Fruit fly (Drosophila melanogaster) whole organism, prepupa: ENCODE data around the gene S6k.
A peak's percentile ranks its signal among the peaks of the same experiment; 100 is the strongest.

ENCODE experiments used
- Blimp-1 ChIP-seq: fragments of 200-800 bp; sonication (Bioruptor generic); optimal IDR thresholded peaks from 3 replicates; lab custom pipeline; 2017; ENCODE audit warnings: missing biosample characterization, missing genetic modification characterization, mild to moderate bottlenecking, moderate library complexity, missing genetic modification reagents
- CG10631 ChIP-seq: fragments of 200-800 bp; sonication (Bioruptor generic); optimal IDR thresholded peaks from 2 replicates; lab custom pipeline; 2016; ENCODE audit warnings: missing biosample characterization, missing genetic modification characterization
- CG10669 ChIP-seq: fragments of 200-800 bp; sonication (Bioruptor generic); optimal IDR thresholded peaks from 3 replicates; lab custom pipeline; 2018; ENCODE audit warnings: missing biosample characterization, mild to moderate bottlenecking, missing genetic modification characterization, moderate library complexity
- CG11294 ChIP-seq: fragments of 200-800 bp; sonication (Bioruptor generic); IDR thresholded peaks from 2 replicates; pipeline ENCODE4 v1.3.6; 2022; ENCODE audit warnings: missing biosample characterization, missing genetic modification characterization
- CG11762 ChIP-seq: fragments of 200-800 bp; sonication (Bioruptor generic); optimal IDR thresholded peaks from 3 replicates; lab custom pipeline; 2016; ENCODE audit warnings: missing biosample characterization, missing genetic modification characterization; ENCODE audit not compliant: insufficient read depth
- CG11902 ChIP-seq: fragments of 200-800 bp; sonication (Bioruptor generic); optimal IDR thresholded peaks from 3 replicates; lab custom pipeline; 2016; ENCODE audit warnings: missing biosample characterization, missing genetic modification characterization
- CG15336 ChIP-seq: fragments of 200-800 bp; sonication (Bioruptor generic); IDR thresholded peaks from 2 replicates; pipeline ENCODE4 v1.3.6; 2022; ENCODE audit warnings: missing biosample characterization, missing genetic modification characterization
- CG1621 ChIP-seq: fragments of 200-800 bp; sonication (Bioruptor generic); optimal IDR thresholded peaks from 3 replicates; lab custom pipeline; 2018; ENCODE audit warnings: missing biosample characterization, mild to moderate bottlenecking, missing genetic modification characterization
- CG16779 ChIP-seq: fragments of 200-800 bp; sonication (Bioruptor generic); optimal IDR thresholded peaks from 3 replicates; lab custom pipeline; 2017; ENCODE audit warnings: missing biosample characterization, mild to moderate bottlenecking, missing genetic modification characterization
- CG3032 ChIP-seq: fragments of 200-800 bp; optimal IDR thresholded peaks from 2 replicates; lab custom pipeline; 2019; ENCODE audit warnings: missing biosample characterization, mild to moderate bottlenecking, missing genetic modification characterization, moderate library complexity
- CG31627 ChIP-seq: fragments of 200-800 bp; sonication (Bioruptor generic); optimal IDR thresholded peaks from 3 replicates; lab custom pipeline; 2016; ENCODE audit warnings: missing biosample characterization, missing genetic modification characterization
- CG3919 ChIP-seq: fragments of 200-800 bp; sonication (Bioruptor generic); optimal IDR thresholded peaks from 3 replicates; lab custom pipeline; 2016; ENCODE audit warnings: missing biosample characterization, missing genetic modification characterization
- CG4318 ChIP-seq: fragments of 200-800 bp; sonication (Bioruptor generic); optimal IDR thresholded peaks from 3 replicates; lab custom pipeline; 2017; ENCODE audit warnings: missing biosample characterization, mild to moderate bottlenecking, missing genetic modification characterization
- CG6276 ChIP-seq: fragments of 200-800 bp; sonication (Bioruptor generic); optimal IDR thresholded peaks from 2 replicates; lab custom pipeline; 2017; ENCODE audit warnings: missing biosample characterization, mild to moderate bottlenecking, missing genetic modification characterization
- CG6792 ChIP-seq: fragments of 200-800 bp; sonication (Bioruptor generic); optimal IDR thresholded peaks from 3 replicates; lab custom pipeline; 2016; ENCODE audit warnings: missing biosample characterization, missing genetic modification characterization
- CG6808 ChIP-seq: fragments of 200-800 bp; sonication (Bioruptor generic); optimal IDR thresholded peaks from 3 replicates; lab custom pipeline; 2017; ENCODE audit warnings: missing biosample characterization, missing genetic modification characterization, mild to moderate bottlenecking, moderate library complexity, missing genetic modification reagents
- CG6854 ChIP-seq: fragments of 200-800 bp; sonication (Bioruptor generic); optimal IDR thresholded peaks from 2 replicates; lab custom pipeline; 2017; ENCODE audit warnings: missing biosample characterization, mild to moderate bottlenecking, missing genetic modification characterization
- CG7368 ChIP-seq: fragments of 200-800 bp; sonication (Bioruptor generic); optimal IDR thresholded peaks from 3 replicates; lab custom pipeline; 2016; ENCODE audit warnings: missing biosample characterization, missing genetic modification characterization
- CG8119 ChIP-seq: fragments of 200-800 bp; sonication (Bioruptor generic); IDR thresholded peaks from 3 replicates; pipeline ENCODE4 v1.3.6; 2022; ENCODE audit warnings: missing biosample characterization, missing genetic modification characterization
- CG8319 ChIP-seq: fragments of 200-800 bp; sonication (Bioruptor generic); optimal IDR thresholded peaks from 3 replicates; lab custom pipeline; 2016; ENCODE audit warnings: missing biosample characterization, missing genetic modification characterization
- CG9139 ChIP-seq: fragments of 200-800 bp; sonication (Bioruptor generic); optimal IDR thresholded peaks from 3 replicates; lab custom pipeline; 2017; ENCODE audit warnings: missing biosample characterization, mild to moderate bottlenecking, missing genetic modification characterization
- Eip75B ChIP-seq: fragments of 200-800 bp; sonication (Bioruptor generic); optimal IDR thresholded peaks from 3 replicates; lab custom pipeline; 2016; ENCODE audit warnings: missing biosample characterization, missing genetic modification characterization
- Eip78C ChIP-seq: fragments of 200-800 bp; sonication (Bioruptor generic); peaks from one replicate; lab custom pipeline; 2016; ENCODE audit warnings: missing biosample characterization, missing genetic modification characterization
- Eip93F ChIP-seq: fragments of 200-800 bp; sonication (Bioruptor generic); optimal IDR thresholded peaks from 2 replicates; lab custom pipeline; 2016; ENCODE audit warnings: missing biosample characterization, mild to moderate bottlenecking, missing genetic modification characterization
- Ets21C ChIP-seq: fragments of 200-800 bp; sonication (Bioruptor generic); optimal IDR thresholded peaks from 3 replicates; lab custom pipeline; 2016; ENCODE audit warnings: missing biosample characterization, missing genetic modification characterization
- Ets96B ChIP-seq: fragments of 200-800 bp; optimal IDR thresholded peaks from 2 replicates; lab custom pipeline; 2019; ENCODE audit warnings: missing biosample characterization, mild to moderate bottlenecking, missing genetic modification characterization, moderate library complexity
- Gug ChIP-seq: fragments of 200-800 bp; sonication (Bioruptor generic); IDR thresholded peaks from 2 replicates; pipeline ENCODE4 v1.3.6; 2022; ENCODE audit warnings: missing biosample characterization, missing genetic modification characterization
- Hr38 ChIP-seq: sonication (Bioruptor generic); optimal IDR thresholded peaks from 2 replicates; lab custom pipeline; 2016; ENCODE audit warnings: missing biosample characterization, missing genetic modification characterization
- Hr39 ChIP-seq: fragments of 200-800 bp; sonication (Bioruptor generic); optimal IDR thresholded peaks from 2 replicates; lab custom pipeline; 2016; ENCODE audit warnings: missing biosample characterization, missing genetic modification characterization
- Hr4 ChIP-seq: fragments of 200-800 bp; sonication (Bioruptor generic); optimal IDR thresholded peaks from 3 replicates; lab custom pipeline; 2016; ENCODE audit warnings: missing biosample characterization, missing genetic modification characterization
- Lpt ChIP-seq: fragments of 200-800 bp; sonication (Bioruptor generic); optimal IDR thresholded peaks from 3 replicates; lab custom pipeline; 2016; ENCODE audit warnings: missing biosample characterization, missing genetic modification characterization
- Met ChIP-seq: fragments of 200-800 bp; sonication (Bioruptor generic); optimal IDR thresholded peaks from 3 replicates; lab custom pipeline; 2016; ENCODE audit warnings: missing biosample characterization, missing genetic modification characterization
- OdsH ChIP-seq: fragments of 200-800 bp; sonication (Bioruptor generic); optimal IDR thresholded peaks from 3 replicates; lab custom pipeline; 2016; ENCODE audit warnings: missing biosample characterization, missing genetic modification characterization
- Smox ChIP-seq: fragments of 200-800 bp; sonication (Bioruptor generic); optimal IDR thresholded peaks from 3 replicates; lab custom pipeline; 2016; ENCODE audit warnings: missing biosample characterization, missing genetic modification characterization
- Sox102F ChIP-seq: fragments of 200-800 bp; sonication (Bioruptor generic); optimal IDR thresholded peaks from 2 replicates; lab custom pipeline; 2016; ENCODE audit warnings: missing biosample characterization, mild to moderate bottlenecking, missing genetic modification characterization
- Sox15 ChIP-seq: fragments of 200-800 bp; sonication (Bioruptor generic); optimal IDR thresholded peaks from 3 replicates; lab custom pipeline; 2016; ENCODE audit warnings: missing biosample characterization, missing genetic modification characterization
- achi ChIP-seq: fragments of 200-800 bp; sonication (Bioruptor generic); optimal IDR thresholded peaks from 3 replicates; lab custom pipeline; 2016; ENCODE audit warnings: missing biosample characterization, missing genetic modification characterization
- acj6 ChIP-seq: fragments of 200-800 bp; sonication (Bioruptor generic); optimal IDR thresholded peaks from 3 replicates; lab custom pipeline; 2016; ENCODE audit warnings: missing biosample characterization, missing genetic modification characterization
- cyc ChIP-seq: fragments of 200-800 bp; sonication (Bioruptor generic); optimal IDR thresholded peaks from 3 replicates; lab custom pipeline; 2016; ENCODE audit warnings: missing biosample characterization, missing genetic modification characterization
- dac ChIP-seq: fragments of 200-800 bp; sonication (Bioruptor generic); optimal IDR thresholded peaks from 2 replicates; lab custom pipeline; 2017; ENCODE audit warnings: missing biosample characterization, mild to moderate bottlenecking, missing genetic modification characterization
- dsx ChIP-seq: fragments of 200-800 bp; optimal IDR thresholded peaks from 3 replicates; lab custom pipeline; 2019; ENCODE audit warnings: missing biosample characterization, mild to moderate bottlenecking, missing genetic modification characterization, moderate library complexity; ENCODE audit not compliant: poor library complexity, severe bottlenecking
- esn ChIP-seq: fragments of 200-800 bp; sonication (Bioruptor generic); optimal IDR thresholded peaks from 2 replicates; lab custom pipeline; 2016; ENCODE audit warnings: missing biosample characterization, mild to moderate bottlenecking, missing genetic modification characterization, moderate library complexity
- fd85E ChIP-seq: fragments of 200-800 bp; sonication (Bioruptor generic); optimal IDR thresholded peaks from 3 replicates; lab custom pipeline; 2016; ENCODE audit warnings: missing biosample characterization, missing genetic modification characterization
- fkh ChIP-seq: fragments of 200-800 bp; sonication (Bioruptor generic); optimal IDR thresholded peaks from 3 replicates; lab custom pipeline; 2017; ENCODE audit warnings: missing biosample characterization, mild to moderate bottlenecking, missing genetic modification characterization, moderate library complexity
- lz ChIP-seq: fragments of 200-800 bp; sonication (Bioruptor generic); optimal IDR thresholded peaks from 3 replicates; lab custom pipeline; 2016; ENCODE audit warnings: missing biosample characterization, missing genetic modification characterization
- net ChIP-seq: fragments of 200-800 bp; sonication (Bioruptor generic); optimal IDR thresholded peaks from 3 replicates; lab custom pipeline; 2016; ENCODE audit warnings: missing biosample characterization, missing genetic modification characterization
- pdm3 ChIP-seq: fragments of 200-800 bp; sonication (Bioruptor generic); optimal IDR thresholded peaks from 3 replicates; lab custom pipeline; 2016; ENCODE audit warnings: missing biosample characterization, missing genetic modification characterization
- spab ChIP-seq: fragments of 200-800 bp; sonication (Bioruptor generic); optimal IDR thresholded peaks from 2 replicates; lab custom pipeline; 2017; ENCODE audit warnings: missing biosample characterization, mild to moderate bottlenecking, missing genetic modification characterization, missing genetic modification reagents
- ss ChIP-seq, 2 experiments: fragments of 200-800 bp; sonication (Bioruptor generic); optimal IDR thresholded peaks; 2 replicates in 1 of 2; 3 replicates in 1 of 2; lab custom pipeline; 2017 to 2018; ENCODE audit warnings: mild to moderate bottlenecking in 2 of 2, missing biosample characterization in 2 of 2, missing genetic modification characterization in 2 of 2, moderate library complexity in 1 of 2
- svp ChIP-seq: fragments of 200-800 bp; sonication (Bioruptor generic); peaks from one replicate; lab custom pipeline; 2016; ENCODE audit warnings: missing biosample characterization, missing genetic modification characterization
- topi ChIP-seq: fragments of 200-800 bp; sonication (Bioruptor generic); optimal IDR thresholded peaks from 3 replicates; lab custom pipeline; 2016; ENCODE audit warnings: missing biosample characterization, missing genetic modification characterization
- vri ChIP-seq: fragments of 200-800 bp; sonication (Bioruptor generic); optimal IDR thresholded peaks from 3 replicates; lab custom pipeline; 2016; ENCODE audit warnings: missing biosample characterization, mild to moderate bottlenecking, missing genetic modification characterization

The S6k gene

dm6 chr3L:5823763-5824445 lies 13.2 kb upstream of the S6k start:
- TF ChIP-seq Hr39 (GFP tag; lab: Kevin White, UChicago) = no peak
- TF ChIP-seq net (GFP tag; lab: Kevin White, UChicago) = peak; percentile 12
- TF ChIP-seq cyc (GFP tag; lab: Kevin White, UChicago) = no peak
- TF ChIP-seq CG11294 = no peak
- no peak for TF ChIP-seq OdsH (GFP tag; lab: Kevin White, UChicago)
- no peak for TF ChIP-seq Ets96B (tag; lab: Kevin White, UChicago)
- peak; percentile 66 for TF ChIP-seq Eip78C (GFP tag; lab: Kevin White, UChicago)
- TF ChIP-seq CG3032 (tag; lab: Kevin White, UChicago) = no peak
- no peak for TF ChIP-seq CG8119 (GFP tag; lab: Robert Waterston, UW)
- TF ChIP-seq lz (GFP tag; lab: Kevin White, UChicago) = peak; percentile 9
- TF ChIP-seq Met (GFP tag; lab: Kevin White, UChicago) = peak; percentile 17
- TF ChIP-seq fkh (GFP tag; lab: Kevin White, UChicago) = peak; percentile 97
- TF ChIP-seq CG31627 (GFP tag; lab: Kevin White, UChicago) = no peak
- TF ChIP-seq CG10669 (GFP tag; lab: Kevin White, UChicago) = peak; percentile 7
- TF ChIP-seq Sox102F (GFP tag; lab: Kevin White, UChicago) = no peak
- no peak for TF ChIP-seq CG11902 (GFP tag; lab: Kevin White, UChicago)
- TF ChIP-seq Ets21C = no peak
- no peak for TF ChIP-seq pdm3
- no peak for TF ChIP-seq Blimp-1
- TF ChIP-seq svp (GFP tag; lab: Kevin White, UChicago) = peak; percentile 22
- TF ChIP-seq CG15336 (GFP tag; lab: Robert Waterston, UW) = no peak
- TF ChIP-seq Gug (GFP tag; lab: Robert Waterston, UW) = no peak
- no peak for TF ChIP-seq dac (GFP tag; lab: Kevin White, UChicago)
- TF ChIP-seq fd85E (GFP tag; lab: Kevin White, UChicago) = no peak
- TF ChIP-seq vri = no peak
- peak; percentile 11 for TF ChIP-seq Eip75B (GFP tag; lab: Kevin White, UChicago)
- TF ChIP-seq Smox (GFP tag; lab: Kevin White, UChicago) = no peak
- no peak for TF ChIP-seq CG8319
- no peak for TF ChIP-seq dsx (GFP tag; lab: Kevin White, UChicago)
- no peak for TF ChIP-seq Hr4
- no peak for TF ChIP-seq esn
- no peak for TF ChIP-seq CG6276 (GFP tag; lab: Kevin White, UChicago)
- TF ChIP-seq spab = no peak
- TF ChIP-seq CG9139 = no peak
- TF ChIP-seq CG7368 = peak; percentile 1
- TF ChIP-seq CG11762 (GFP tag; lab: Kevin White, UChicago) = no peak
- TF ChIP-seq CG6792 (GFP tag; lab: Kevin White, UChicago) = peak; percentile 1
- no peak for TF ChIP-seq Eip93F (GFP tag; lab: Kevin White, UChicago)
- no peak for TF ChIP-seq Lpt
- TF ChIP-seq CG16779 (tag; lab: Kevin White, UChicago) = no peak
- TF ChIP-seq ss (GFP tag; optimal IDR thresholded peaks at IDR 0.05; lab: Kevin White, UChicago) = peak in 1 of 2 experiments; percentile 3
- no peak for TF ChIP-seq topi (GFP tag; lab: Kevin White, UChicago)
- TF ChIP-seq CG10631 (GFP tag; lab: Kevin White, UChicago) = no peak
- TF ChIP-seq CG1621 (tag; lab: Kevin White, UChicago) = peak; percentile 15
- TF ChIP-seq CG4318 (GFP tag; lab: Kevin White, UChicago) = no peak
- TF ChIP-seq acj6 (GFP tag; lab: Kevin White, UChicago) = peak; percentile 2
- TF ChIP-seq achi (GFP tag; lab: Kevin White, UChicago) = no peak
- no peak for TF ChIP-seq CG6808 (GFP tag; lab: Kevin White, UChicago)
- no peak for TF ChIP-seq CG6854
- peak; percentile 19 for TF ChIP-seq CG3919 (GFP tag; lab: Kevin White, UChicago)
- TF ChIP-seq Hr38 = no peak
- no peak for TF ChIP-seq Sox15 (GFP tag; lab: Kevin White, UChicago)
